Worm (Caenorhabditis elegans) whole organism, L4 larva: Measurements from ENCODE around the gene tag-307.

Source experiments
- T26A8.4 ChIP-seq: fragments of 200-800 bp; sonication (Bioruptor generic); IDR thresholded peaks from 2 replicates; pipeline ENCODE4 v1.3.6; 2022; ENCODE audit warnings: missing genetic modification characterization, missing compliant biosample characterization
- aly-2 ChIP-seq: sonication (generic microtip); optimal IDR thresholded peaks from 2 replicates; lab custom pipeline; 2018; ENCODE audit warnings: missing biosample characterization, missing genetic modification characterization
- ceh-28 ChIP-seq: fragments of 150-350 bp; optimal IDR thresholded peaks from 2 replicates; lab custom pipeline; 2014; ENCODE audit warnings: missing biosample characterization, missing genetic modification reagents, missing genetic modification characterization
- dmd-8 ChIP-seq: fragments of 200-800 bp; sonication (Bioruptor generic); IDR thresholded peaks from 2 replicates; pipeline ENCODE4 v1.3.6; 2022; ENCODE audit warnings: missing genetic modification characterization, missing compliant biosample characterization
- madf-9 ChIP-seq: fragments of 200-800 bp; sonication (Bioruptor generic); conservative IDR thresholded peaks from 2 replicates; pipeline ENCODE4 v1.3.6; 2022; ENCODE audit warnings: missing genetic modification reagents, missing genetic modification characterization, missing compliant biosample characterization
- nhr-237 ChIP-seq: sonication (generic microtip); optimal IDR thresholded peaks from 2 replicates; lab custom pipeline; 2017; ENCODE audit warnings: missing biosample characterization, missing genetic modification characterization
- snpc-4 ChIP-seq: fragments of 150-350 bp; optimal IDR thresholded peaks from 2 replicates; lab custom pipeline; 2014; ENCODE audit warnings: missing biosample characterization, missing genetic modification characterization
- ztf-11 ChIP-seq: fragments of 150-350 bp; optimal IDR thresholded peaks from 2 replicates; lab custom pipeline; 2014; ENCODE audit warnings: missing biosample characterization, missing genetic modification characterization

- TF ChIP-seq aly-2 (no peak), madf-9 (GFP tag; lab: Robert Waterston, UW) (no peak), ceh-28 (no peak), ztf-11 (no peak), snpc-4 (tag; lab: Kevin White, UChicago) (no peak), dmd-8 (GFP tag; lab: Robert Waterston, UW) (no peak), T26A8.4 (GFP tag; lab: Robert Waterston, UW) (no peak), nhr-237 (tag; lab: Kevin White, UChicago) (no peak)
These were observed 8.9 kb downstream of the tag-307 start for ce11 chrIII:7848173-7848572.
